Worm (Caenorhabditis elegans) whole organism, L4 larva: ENCODE results near the gene Y108F1.5.

Source experiments
- F44E2.7 ChIP-seq: fragments of 200-800 bp; sonication (Bioruptor generic); IDR thresholded peaks from 2 replicates; pipeline ENCODE4 v2.1.2; 2022; ENCODE audit warnings: missing genetic modification characterization, missing compliant biosample characterization
- fkh-10 ChIP-seq: fragments of 150-350 bp; optimal IDR thresholded peaks from 2 replicates; lab custom pipeline; 2014; ENCODE audit warnings: missing biosample characterization, missing genetic modification reagents, missing genetic modification characterization
- mdl-1 ChIP-seq, 2 experiments: fragments of 150-350 bp in 1 of 2; sonication (generic microtip) in 1 of 2; optimal IDR thresholded peaks; 2 replicates each; lab custom pipeline; 2014 to 2017; ENCODE audit warnings: missing biosample characterization in 2 of 2, missing genetic modification characterization in 2 of 2
- nhr-11 ChIP-seq: fragments of 150-350 bp; optimal IDR thresholded peaks from 2 replicates; lab custom pipeline; 2014; ENCODE audit warnings: missing biosample characterization, missing genetic modification characterization

DNA sequence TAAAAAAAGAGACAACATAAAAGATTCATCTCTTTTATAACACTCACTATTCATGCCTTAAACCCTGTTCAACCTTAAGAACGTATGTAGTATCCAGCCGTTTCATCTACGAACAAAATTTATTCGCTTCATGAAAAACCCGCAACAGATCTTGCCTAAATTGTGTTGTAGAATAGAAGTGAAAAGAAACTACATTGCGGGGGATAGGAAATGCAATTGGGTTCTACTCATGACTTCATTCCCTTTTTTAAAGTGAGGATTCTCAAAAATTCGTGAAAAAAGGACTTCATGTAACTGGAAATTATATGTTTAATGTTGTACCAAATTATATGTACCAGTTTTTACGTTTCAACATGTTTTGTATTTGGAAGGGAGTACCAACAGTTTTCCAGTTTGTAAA is 35.3 kb upstream of the Y108F1.5 start:
- TF ChIP-seq nhr-11 (no peak), fkh-10 (GFP tag; lab: Kevin White, UChicago) (peak; percentile 43), F44E2.7 (no peak), mdl-1 (tag; optimal IDR thresholded peaks at IDR 0.05; lab: Kevin White, UChicago) (no peak)
